Fruit fly (Drosophila melanogaster) whole organism, embryonic: Measurements from ENCODE around the gene CG32708.

Experiments
- inv ChIP-seq: fragments of 200-800 bp; sonication (Bioruptor generic); IDR thresholded peaks from 2 replicates; pipeline ENCODE4 v1.3.6; 2022; ENCODE audit warnings: missing biosample characterization, missing genetic modification characterization; ENCODE audit not compliant: partially characterized antibody
- otp ChIP-seq: fragments of 200-800 bp; sonication (Bioruptor generic); IDR thresholded peaks from 3 replicates; pipeline ENCODE4, ENCODE4 v1.3.6; 2022; ENCODE audit warnings: missing biosample characterization, missing genetic modification characterization
- usp ChIP-seq: fragments of >200 bp; optimal IDR thresholded peaks from 2 replicates; lab custom pipeline; 2017; ENCODE audit warnings: missing biosample characterization, missing genetic modification characterization

DNA sequence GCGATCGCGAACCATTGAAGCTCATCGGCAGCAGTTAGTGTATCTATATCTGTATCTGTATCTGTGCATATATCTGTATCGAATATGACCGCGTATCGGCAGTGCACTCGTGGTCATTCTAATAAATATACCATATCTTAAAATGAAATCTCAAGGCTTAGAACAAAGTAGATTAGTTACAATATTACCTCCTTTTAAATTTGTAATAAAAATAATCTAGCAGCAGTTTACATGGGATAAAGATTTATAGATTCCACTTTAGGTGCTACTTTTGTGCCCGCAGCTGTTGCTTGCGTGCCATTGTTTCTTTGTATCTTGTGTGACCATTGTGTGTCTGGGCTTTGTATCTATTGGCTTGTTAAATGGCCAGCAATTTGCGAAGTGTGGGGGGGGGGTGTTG lies 25.7 kb upstream of the CG32708 start:
- no peak for TF ChIP-seq inv (GFP tag; lab: Robert Waterston, UW)
- no peak for TF ChIP-seq usp (GFP tag; lab: Kevin White, UChicago)
- TF ChIP-seq otp (GFP tag; lab: Robert Waterston, UW): peak; percentile 57; the same call in 1 of the 3 replicates
